Worm (Caenorhabditis elegans) whole organism, young adult: ENCODE data around the gene ttr-51.

ENCODE experiments used
- B0261.1 ChIP-seq: sonication (generic microtip); optimal IDR thresholded peaks from 2 replicates; lab custom pipeline; 2016; ENCODE audit warnings: mild to moderate bottlenecking, missing genetic modification characterization, moderate library complexity, missing compliant biosample characterization
- C17E4.6 ChIP-seq: fragments of 200-800 bp; sonication (Bioruptor generic); IDR thresholded peaks from 2 replicates; pipeline ENCODE4 v1.3.6; 2022; ENCODE audit warnings: missing genetic modification reagents, missing genetic modification characterization, missing compliant biosample characterization
- F10E7.11 ChIP-seq: sonication (generic microtip); optimal IDR thresholded peaks from 2 replicates; lab custom pipeline; 2017; ENCODE audit warnings: mild to moderate bottlenecking, missing genetic modification characterization, moderate library complexity, missing compliant biosample characterization
- F37B4.10 ChIP-seq: fragments of 200-800 bp; sonication (Bioruptor generic); IDR thresholded peaks from 2 replicates; pipeline ENCODE4 v1.3.6; 2022; ENCODE audit warnings: missing genetic modification characterization, missing compliant biosample characterization
- F49E8.2 ChIP-seq: sonication (generic microtip); optimal IDR thresholded peaks from 3 replicates; lab custom pipeline; 2017; ENCODE audit warnings: missing genetic modification characterization, mild to moderate bottlenecking, missing compliant biosample characterization, antibody characterized with exemption, moderate library complexity; ENCODE audit not compliant: insufficient read depth
- Y53G8AR.9 ChIP-seq: fragments of 200-800 bp; sonication (Bioruptor generic); conservative IDR thresholded peaks from 2 replicates; pipeline ENCODE4 v1.3.6; 2022; ENCODE audit warnings: missing genetic modification reagents, missing genetic modification characterization, missing compliant biosample characterization
- Y56A3A.18 ChIP-seq: fragments of 200-800 bp; sonication (Bioruptor generic); IDR thresholded peaks from 2 replicates; pipeline ENCODE4 v1.3.6; 2022; ENCODE audit warnings: missing genetic modification reagents, missing genetic modification characterization, missing compliant biosample characterization
- Y79H2A.3 ChIP-seq: fragments of 200-800 bp; sonication (Bioruptor generic); conservative IDR thresholded peaks from 2 replicates; pipeline ENCODE4 v1.3.6; 2022; ENCODE audit warnings: missing genetic modification reagents, missing genetic modification characterization, missing compliant biosample characterization
- Y95B8A.8 ChIP-seq: fragments of 200-800 bp; sonication (Bioruptor generic); IDR thresholded peaks from 2 replicates; pipeline ENCODE4 v1.3.6; 2022; ENCODE audit warnings: missing genetic modification reagents, missing genetic modification characterization, missing compliant biosample characterization
- akir-1 ChIP-seq: fragments of 200-800 bp; sonication (Bioruptor generic); optimal IDR thresholded peaks from 2 replicates; lab custom pipeline; 2018; ENCODE audit warnings: mild to moderate bottlenecking, missing genetic modification characterization, moderate library complexity, missing compliant biosample characterization
- aptf-2 ChIP-seq: fragments of 200-800 bp; sonication (Bioruptor generic); conservative IDR thresholded peaks from 2 replicates; pipeline ENCODE4 v1.3.6; 2022; ENCODE audit warnings: missing genetic modification reagents, missing genetic modification characterization, missing compliant biosample characterization
- athp-1 ChIP-seq: sonication (generic microtip); optimal IDR thresholded peaks from 2 replicates; lab custom pipeline; 2017; ENCODE audit warnings: mild to moderate bottlenecking, missing genetic modification characterization, missing compliant biosample characterization
- attf-3 ChIP-seq: fragments of 200-800 bp; sonication (Bioruptor generic); conservative IDR thresholded peaks from 2 replicates; pipeline ENCODE4 v1.3.6; 2022; ENCODE audit warnings: missing genetic modification reagents, missing genetic modification characterization, missing compliant biosample characterization
- ccch-3 ChIP-seq: fragments of 200-800 bp; sonication (Bioruptor generic); optimal IDR thresholded peaks from 2 replicates; lab custom pipeline; 2018; ENCODE audit warnings: mild to moderate bottlenecking, missing genetic modification characterization, missing compliant biosample characterization
- cebp-1 ChIP-seq, 2 experiments: fragments of 200-800 bp in 1 of 2; sonication (Bioruptor generic) in 1 of 2; sonication (generic microtip) in 1 of 2; IDR thresholded peaks in 1 of 2; optimal IDR thresholded peaks in 1 of 2; 2 replicates each; pipeline versions ENCODE4 v1.3.6 to Lab custom; 2017 to 2022; ENCODE audit warnings: missing compliant biosample characterization in 2 of 2, missing genetic modification characterization in 2 of 2, mild to moderate bottlenecking in 1 of 2, missing genetic modification reagents in 1 of 2, moderate library complexity in 1 of 2
- cebp-2 ChIP-seq: fragments of 200-800 bp; sonication (Bioruptor generic); IDR thresholded peaks from 2 replicates; pipeline ENCODE4 v1.3.6; 2022; ENCODE audit warnings: missing genetic modification characterization, missing compliant biosample characterization
- ceh-27 ChIP-seq: fragments of 200-800 bp; sonication (Bioruptor generic); optimal IDR thresholded peaks from 2 replicates; lab custom pipeline; 2018; ENCODE audit warnings: mild to moderate bottlenecking, missing genetic modification characterization, moderate library complexity, missing compliant biosample characterization
- chd-7 ChIP-seq: sonication (generic microtip); optimal IDR thresholded peaks from 2 replicates; lab custom pipeline; 2016; ENCODE audit warnings: mild to moderate bottlenecking, missing genetic modification characterization, moderate library complexity, missing compliant biosample characterization
- dox-1 ChIP-seq: fragments of 200-800 bp; sonication (Bioruptor generic); IDR thresholded peaks from 2 replicates; pipeline ENCODE4 v1.3.6; 2022; ENCODE audit warnings: missing genetic modification reagents, missing genetic modification characterization, missing compliant biosample characterization
- dpff-1 ChIP-seq: sonication (generic microtip); optimal IDR thresholded peaks from 2 replicates; lab custom pipeline; 2017; ENCODE audit warnings: mild to moderate bottlenecking, missing genetic modification characterization, missing compliant biosample characterization
- efl-1 ChIP-seq: fragments of 150-350 bp; optimal IDR thresholded peaks from 2 replicates; lab custom pipeline; 2014; ENCODE audit warnings: missing biosample characterization, missing genetic modification reagents, missing genetic modification characterization
- egrh-3 ChIP-seq: fragments of 200-800 bp; sonication (Bioruptor generic); IDR thresholded peaks from 2 replicates; pipeline ENCODE4 v1.3.6; 2022; ENCODE audit warnings: missing genetic modification reagents, missing genetic modification characterization, missing compliant biosample characterization
- ekl-4 ChIP-seq: fragments of 200-800 bp; sonication (Bioruptor generic); IDR thresholded peaks from 2 replicates; pipeline ENCODE4 v1.3.6; 2022; ENCODE audit warnings: missing genetic modification reagents, missing genetic modification characterization, missing compliant biosample characterization
- him-1 ChIP-seq: sonication (generic microtip); optimal IDR thresholded peaks from 2 replicates; lab custom pipeline; 2016; ENCODE audit warnings: missing genotype, missing genetic modification reagents, missing genetic modification characterization, missing compliant biosample characterization
- hmg-1.2 ChIP-seq: fragments of 200-800 bp; sonication (Bioruptor generic); IDR thresholded peaks from 2 replicates; pipeline ENCODE4 v1.3.6; 2022; ENCODE audit warnings: missing genetic modification reagents, missing genetic modification characterization, missing compliant biosample characterization
- hrde-1 ChIP-seq: sonication (generic microtip); optimal IDR thresholded peaks from 2 replicates; lab custom pipeline; 2016; ENCODE audit warnings: missing genetic modification characterization, mild to moderate bottlenecking, missing compliant biosample characterization, moderate library complexity, missing genotype, missing genetic modification reagents, borderline replicate concordance
- hsf-1 ChIP-seq: fragments of 200-800 bp; sonication (Bioruptor generic); IDR thresholded peaks from 2 replicates; pipeline ENCODE4 v1.3.6; 2022; ENCODE audit warnings: missing genetic modification reagents, missing genetic modification characterization, missing compliant biosample characterization
- lin-35 ChIP-seq, 3 experiments: fragments of 150-350 bp in 2 of 3; sonication (generic microtip) in 1 of 3; optimal IDR thresholded peaks; 2 replicates each; lab custom pipeline; 2014 to 2018; ENCODE audit warnings: missing biosample characterization in 3 of 3, missing genetic modification characterization in 3 of 3, missing genetic modification reagents in 3 of 3
- lin-40 ChIP-seq: sonication (generic microtip); optimal IDR thresholded peaks from 2 replicates; lab custom pipeline; 2016; ENCODE audit warnings: missing genetic modification characterization, mild to moderate bottlenecking, missing compliant biosample characterization, missing genotype, missing genetic modification reagents
- lin-54 ChIP-seq: fragments of 200-800 bp; sonication (Bioruptor generic); optimal IDR thresholded peaks from 2 replicates; lab custom pipeline; 2018; ENCODE audit warnings: mild to moderate bottlenecking, missing genetic modification characterization, missing compliant biosample characterization
- madf-10 ChIP-seq: sonication (generic microtip); optimal IDR thresholded peaks from 2 replicates; lab custom pipeline; 2016; ENCODE audit warnings: mild to moderate bottlenecking, missing genetic modification characterization, missing compliant biosample characterization
- madf-8 ChIP-seq: fragments of 200-800 bp; sonication (Bioruptor generic); conservative IDR thresholded peaks from 2 replicates; pipeline ENCODE4 v1.3.6; 2022; ENCODE audit warnings: missing genetic modification reagents, missing genetic modification characterization, missing compliant biosample characterization
- mxl-1 ChIP-seq: sonication (generic microtip); optimal IDR thresholded peaks from 2 replicates; lab custom pipeline; 2016; ENCODE audit warnings: missing genetic modification characterization, missing compliant biosample characterization
- nhr-80 ChIP-seq: sonication (generic microtip); optimal IDR thresholded peaks from 2 replicates; lab custom pipeline; 2016; ENCODE audit warnings: missing genetic modification characterization, missing compliant biosample characterization
- nhr-90 ChIP-seq: sonication (generic microtip); optimal IDR thresholded peaks from 2 replicates; lab custom pipeline; 2016; ENCODE audit warnings: missing genotype, mild to moderate bottlenecking, missing genetic modification characterization, missing compliant biosample characterization
- pha-4 ChIP-seq: fragments of 150-350 bp; sonication (generic microtip); optimal IDR thresholded peaks from 2 replicates; lab custom pipeline; 2014; ENCODE audit warnings: missing biosample characterization, missing genetic modification reagents, missing genetic modification characterization
- repo-1 ChIP-seq: sonication (generic microtip); optimal IDR thresholded peaks from 2 replicates; lab custom pipeline; 2017; ENCODE audit warnings: mild to moderate bottlenecking, missing genetic modification characterization, missing compliant biosample characterization
- tbp1 ChIP-seq: fragments of 200-800 bp; sonication (Bioruptor generic); optimal IDR thresholded peaks from 2 replicates; lab custom pipeline; 2018; ENCODE audit warnings: mild to moderate bottlenecking, missing genetic modification characterization, missing compliant biosample characterization
- unc-130 ChIP-seq: sonication (generic microtip); optimal IDR thresholded peaks from 2 replicates; lab custom pipeline; 2016; ENCODE audit warnings: missing genetic modification reagents, missing genetic modification characterization, missing compliant biosample characterization
- xnd-1 ChIP-seq: sonication (generic microtip); optimal IDR thresholded peaks from 2 replicates; lab custom pipeline; 2016; ENCODE audit warnings: missing genotype, missing genetic modification reagents, missing genetic modification characterization, missing compliant biosample characterization
- ztf-18 ChIP-seq: sonication (generic microtip); optimal IDR thresholded peaks from 2 replicates; lab custom pipeline; 2016; ENCODE audit warnings: missing genotype, mild to moderate bottlenecking, missing genetic modification characterization, missing compliant biosample characterization
- ztf-22 ChIP-seq: fragments of 200-800 bp; sonication (Bioruptor generic); optimal IDR thresholded peaks from 2 replicates; lab custom pipeline; 2018; ENCODE audit warnings: mild to moderate bottlenecking, missing genetic modification characterization, moderate library complexity, missing compliant biosample characterization
- ztf-28 ChIP-seq: fragments of 200-800 bp; sonication (Bioruptor generic); IDR thresholded peaks from 2 replicates; pipeline ENCODE4 v1.3.6; 2022; ENCODE audit warnings: missing genetic modification reagents, missing genetic modification characterization, missing compliant biosample characterization

Gene ttr-51

DNA sequence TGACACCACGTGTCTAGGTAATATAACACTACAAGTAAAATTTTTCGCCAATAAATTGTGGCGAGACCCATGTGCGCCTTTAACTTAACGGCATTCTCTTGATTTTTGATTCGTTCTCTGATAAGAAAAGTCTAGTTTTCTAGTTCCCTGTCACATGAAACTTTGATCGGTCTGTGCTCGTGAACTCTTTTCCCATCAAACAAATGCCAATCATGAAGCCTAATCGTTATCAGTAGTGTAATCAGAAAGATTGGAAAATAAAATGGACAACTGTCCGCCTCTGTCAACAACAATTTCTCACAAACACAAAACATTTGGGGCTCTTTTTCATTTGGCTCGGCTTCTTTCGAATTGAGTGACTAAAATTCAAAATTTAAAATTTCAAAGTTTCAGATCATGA is 1.7 kb upstream of the ttr-51 start, which contains the start of gene ttr-45 (continued):
- no peak for TF ChIP-seq C17E4.6 (GFP tag; lab: Robert Waterston, UW)
- TF ChIP-seq dox-1 = 0 out of 2 replicates have a peak, but pooled peaks have one; percentile 25
- TF ChIP-seq xnd-1 (tag; lab: Kevin White, UChicago) = no peak
- no peak for TF ChIP-seq F49E8.2 (tag; lab: Kevin White, UChicago)
- TF ChIP-seq madf-10 (tag; lab: Kevin White, UChicago) = peak; percentile 36
- 0 out of 2 replicates have a peak, but pooled peaks have one; percentile 12 for TF ChIP-seq Y56A3A.18 (GFP tag; lab: Robert Waterston, UW)
- peak; percentile 5 for TF ChIP-seq nhr-90
- TF ChIP-seq him-1 = no peak
- TF ChIP-seq efl-1 (GFP tag; lab: Kevin White, UChicago) = no peak
- peak; percentile 48 for TF ChIP-seq ztf-22 (GFP tag; lab: Kevin White, UChicago)
- peak; percentile 44 for TF ChIP-seq lin-40 (tag; lab: Kevin White, UChicago)
- TF ChIP-seq B0261.1 (tag; lab: Kevin White, UChicago) = no peak
- no peak for TF ChIP-seq mxl-1 (tag; lab: Kevin White, UChicago)
- no peak for TF ChIP-seq Y79H2A.3 (GFP tag; lab: Robert Waterston, UW)
- no peak for TF ChIP-seq lin-35 (GFP tag; optimal IDR thresholded peaks at IDR 0.05; lab: Kevin White, UChicago)
- TF ChIP-seq dpff-1 (tag; lab: Kevin White, UChicago) = no peak
- TF ChIP-seq ztf-18 = no peak
- TF ChIP-seq chd-7 (tag; lab: Kevin White, UChicago) = no peak
- peak; percentile 65 for TF ChIP-seq pha-4 (tag; lab: Kevin White, UChicago)
- TF ChIP-seq Y53G8AR.9 (GFP tag; lab: Robert Waterston, UW) = no peak
- peak; percentile 94 for TF ChIP-seq nhr-80 (tag; lab: Kevin White, UChicago)
- no peak for TF ChIP-seq ccch-3 (GFP tag; lab: Kevin White, UChicago)
- TF ChIP-seq attf-3 (GFP tag; lab: Robert Waterston, UW) = no peak
- TF ChIP-seq ekl-4 (GFP tag; lab: Robert Waterston, UW) = 0 out of 2 replicates have a peak, but pooled peaks have one; percentile 22

DNA sequence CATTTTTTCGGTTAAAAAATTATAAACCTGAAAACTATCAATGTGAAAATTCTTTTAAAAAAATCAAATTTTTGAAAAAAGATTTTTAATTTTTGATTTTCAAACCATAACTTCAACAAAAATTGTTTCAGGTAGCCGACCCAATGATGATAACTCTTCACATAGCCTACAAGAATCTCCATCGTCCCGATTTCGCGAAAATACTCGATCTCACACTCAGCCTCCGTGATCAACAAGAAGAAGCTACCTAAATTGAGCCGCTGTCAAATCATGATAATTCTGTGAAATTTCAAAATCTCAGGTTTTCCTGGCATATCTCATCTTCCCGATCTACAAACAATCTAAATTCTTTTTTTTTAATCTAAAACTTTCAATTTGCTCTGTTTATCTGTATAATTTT is 1.9 kb downstream of the ttr-51 start:
- TF ChIP-seq cebp-2 (GFP tag; lab: Robert Waterston, UW) = 0 out of 2 replicates have a peak, but pooled peaks have one; percentile 63
- TF ChIP-seq F37B4.10 (GFP tag; lab: Robert Waterston, UW) = 0 out of 2 replicates have a peak, but pooled peaks have one; percentile 43
- TF ChIP-seq repo-1 = peak; percentile 11
- TF ChIP-seq Y53G8AR.9 (GFP tag; lab: Robert Waterston, UW) = peak; percentile 63; the same call in 1 of the 2 replicates
- peak; percentile 70 for TF ChIP-seq cebp-1 (GFP tag; IDR thresholded peaks at IDR 0.05; lab: Robert Waterston, UW)
- peak; percentile 45 for TF ChIP-seq cebp-1 (tag; optimal IDR thresholded peaks at IDR 0.05; lab: Kevin White, UChicago)
- 0 out of 2 replicates have a peak, but pooled peaks have one; percentile 11 for TF ChIP-seq Y56A3A.18 (GFP tag; lab: Robert Waterston, UW)
- TF ChIP-seq ztf-28 (GFP tag; lab: Robert Waterston, UW) = no peak
- TF ChIP-seq egrh-3 (GFP tag; lab: Robert Waterston, UW) = no peak

DNA sequence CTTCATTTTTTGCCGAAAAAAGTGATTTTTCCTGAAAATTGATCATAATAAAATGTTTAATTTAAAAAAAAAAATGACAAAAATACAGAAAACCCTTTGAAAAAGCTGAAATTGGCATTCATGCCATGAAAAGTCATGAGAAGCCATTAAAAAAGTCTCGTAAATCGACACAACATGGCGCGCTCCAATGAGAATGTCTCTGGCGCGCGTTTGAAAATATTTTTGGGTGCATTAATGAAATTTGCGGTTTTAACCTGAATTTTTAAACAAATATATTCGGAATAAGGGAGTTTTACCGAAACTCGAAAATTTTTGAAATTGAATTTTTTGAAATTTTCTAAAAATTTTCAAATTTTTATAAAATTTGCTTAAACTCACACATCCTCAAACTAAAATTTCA is 4.3 kb downstream of the ttr-51 start:
- TF ChIP-seq lin-54 (GFP tag; lab: Kevin White, UChicago) = peak; percentile 59
- TF ChIP-seq efl-1 (GFP tag; lab: Kevin White, UChicago) = peak; percentile 24
- no peak for TF ChIP-seq aptf-2 (GFP tag; lab: Robert Waterston, UW)

DNA sequence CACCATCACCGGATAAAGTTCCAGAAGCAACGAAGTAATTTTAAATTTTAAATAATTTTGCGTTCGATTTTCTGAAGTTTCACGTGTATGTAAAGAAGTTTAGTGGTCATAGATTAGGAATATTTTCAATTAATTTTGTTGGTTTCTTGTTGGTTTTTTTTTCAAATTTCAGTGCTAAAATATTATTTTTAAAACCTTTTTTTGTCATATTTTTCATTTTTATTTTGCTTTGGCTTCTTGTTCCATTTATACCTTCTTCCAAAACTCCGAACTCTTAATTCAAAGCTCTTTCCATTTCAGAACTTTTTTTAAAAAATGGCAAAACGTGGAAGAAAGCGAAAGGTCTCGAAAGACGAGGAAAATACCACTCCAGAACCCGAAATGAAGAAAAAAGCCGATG is 5.2 kb downstream of the ttr-51 start, which contains the start of gene JC8.7:
Gene JC8.7, plus strand, starts transcription at position 301 of the 400 bp plus-strand sequence.
- no peak for TF ChIP-seq hmg-1.2
- no peak for TF ChIP-seq nhr-80 (tag; lab: Kevin White, UChicago)
- TF ChIP-seq F10E7.11 (tag; lab: Kevin White, UChicago) = no peak
- TF ChIP-seq tbp1 (GFP tag; lab: Kevin White, UChicago) = no peak
- no peak for TF ChIP-seq ccch-3 (GFP tag; lab: Kevin White, UChicago)
- no peak for TF ChIP-seq Y95B8A.8 (GFP tag; lab: Robert Waterston, UW)
- TF ChIP-seq madf-8 (GFP tag; lab: Robert Waterston, UW) = no peak
- no peak for TF ChIP-seq unc-130 (GFP tag; lab: Kevin White, UChicago)
- TF ChIP-seq hrde-1 = no peak
- TF ChIP-seq akir-1 = no peak
- TF ChIP-seq ceh-27 (GFP tag; lab: Kevin White, UChicago) = no peak
- TF ChIP-seq hsf-1 (GFP tag; lab: Robert Waterston, UW) = no peak
- TF ChIP-seq ekl-4 (GFP tag; lab: Robert Waterston, UW) = no peak
- TF ChIP-seq athp-1 (tag; lab: Kevin White, UChicago) = no peak
- TF ChIP-seq, all 124 proteins: peak for 0
